Fruit fly (Drosophila melanogaster) whole organism, embryonic: Measurements from ENCODE around the gene prt.

Source experiments
- CG12744 ChIP-seq: fragments of 200-800 bp; sonication (Bioruptor generic); optimal IDR thresholded peaks from 2 replicates; lab custom pipeline; 2016; ENCODE audit warnings: missing biosample characterization, missing genetic modification characterization
- CG15479 ChIP-seq: fragments of 200-800 bp; sonication (Bioruptor generic); optimal IDR thresholded peaks from 3 replicates; lab custom pipeline; 2019; ENCODE audit warnings: missing biosample characterization, mild to moderate bottlenecking, missing genetic modification characterization, moderate library complexity
- CG2889 ChIP-seq: fragments of 200-800 bp; sonication (Bioruptor generic); IDR thresholded peaks from 3 replicates; pipeline ENCODE4 v1.3.6; 2022; ENCODE audit warnings: missing biosample characterization, missing genetic modification characterization
- CG42726 ChIP-seq: fragments of 200-800 bp; sonication (Bioruptor generic); IDR thresholded peaks from 2 replicates; pipeline ENCODE4 v1.3.6; 2022; ENCODE audit warnings: missing biosample characterization, missing genetic modification characterization; ENCODE audit not compliant: partially characterized antibody
- CG8290 ChIP-seq, 3 experiments: fragments of 200-800 bp; sonication (Bioruptor generic); optimal IDR thresholded peaks; 2 replicates each; lab custom pipeline; 2016 to 2019; ENCODE audit warnings: missing biosample characterization in 3 of 3, missing genetic modification characterization in 3 of 3, mild to moderate bottlenecking in 2 of 3, moderate library complexity in 1 of 3
- CTCF ChIP-seq: fragments of 200-800 bp; sonication (Bioruptor generic); optimal IDR thresholded peaks from 2 replicates; lab custom pipeline; 2017; ENCODE audit warnings: missing biosample characterization, mild to moderate bottlenecking, missing genetic modification characterization, moderate library complexity
- Jarid2 ChIP-seq: fragments of 200-800 bp; sonication (Bioruptor generic); optimal IDR thresholded peaks from 3 replicates; lab custom pipeline; 2017; ENCODE audit warnings: mild to moderate bottlenecking, missing biosample characterization, missing genetic modification reagents, missing genetic modification characterization
- az2 ChIP-seq: fragments of 200-800 bp; sonication (Bioruptor generic); optimal IDR thresholded peaks from 3 replicates; lab custom pipeline; 2016; ENCODE audit warnings: missing biosample characterization, missing genetic modification characterization
- exex ChIP-seq: fragments of 200-800 bp; sonication (Bioruptor generic); optimal IDR thresholded peaks from 4 replicates; lab custom pipeline; 2018; ENCODE audit warnings: missing biosample characterization, mild to moderate bottlenecking, missing genetic modification characterization, moderate library complexity
- hkb ChIP-seq, 2 experiments: fragments of 200-800 bp in 1 of 2; fragments of >200 bp in 1 of 2; sonication (Bioruptor generic) in 1 of 2; IDR thresholded peaks in 1 of 2; optimal IDR thresholded peaks in 1 of 2; 2 replicates each; pipeline versions ENCODE4 v1.3.6 to Lab custom; 2017 to 2022; ENCODE audit warnings: missing biosample characterization in 1 of 2, missing genetic modification characterization in 1 of 2
- stwl ChIP-seq: fragments of 200-800 bp; sonication (Bioruptor generic); optimal IDR thresholded peaks from 3 replicates; lab custom pipeline; 2018; ENCODE audit warnings: missing biosample characterization, mild to moderate bottlenecking, missing genetic modification characterization, moderate library complexity
- wdn ChIP-seq: fragments of 200-800 bp; sonication (Bioruptor generic); IDR thresholded peaks from 2 replicates; pipeline ENCODE4 v1.3.6; 2022; ENCODE audit warnings: missing biosample characterization, missing genetic modification characterization
- zfh1 ChIP-seq: fragments of 200-800 bp; sonication (Bioruptor generic); IDR thresholded peaks from 3 replicates; pipeline ENCODE4 v1.3.6; 2022; ENCODE audit warnings: missing biosample characterization, missing genetic modification characterization

- TF ChIP-seq exex (tag; lab: Kevin White, UChicago) (no peak), CTCF (GFP tag; lab: Kevin White, UChicago) (no peak), hkb (optimal IDR thresholded peaks at IDR 0.05; lab: Kevin White, UChicago) (no peak), hkb (GFP tag; IDR thresholded peaks at IDR 0.05; lab: Robert Waterston, UW) (no peak), CG15479 (GFP tag; lab: Kevin White, UChicago) (peak; percentile 49), CG42726 (GFP tag; lab: Robert Waterston, UW) (no peak), Jarid2 (no peak), CG8290 (GFP tag; optimal IDR thresholded peaks at IDR 0.05; lab: Kevin White, UChicago) (no peak), CG8290 (tag; optimal IDR thresholded peaks at IDR 0.05; lab: Kevin White, UChicago) (no peak), CG2889 (no peak), wdn (GFP tag; lab: Robert Waterston, UW) (no peak), az2 (no peak), CG12744 (no peak), stwl (tag; lab: Kevin White, UChicago) (no peak), zfh1 (no peak)
Observed at dm6 chr3R:23704383-23705033, 5.7 kb upstream of the prt start, which contains the start of gene Gba1b.
